Worm (Caenorhabditis elegans) whole organism, early embryonic: Measurements from ENCODE around the gene F57G12.2.

Source experiments
- ama-1 ChIP-seq: fragments of 150-350 bp; optimal IDR thresholded peaks from 2 replicates; lab custom pipeline; 2014
- ceh-13 ChIP-seq: fragments of 200-800 bp; sonication (Bioruptor generic); optimal IDR thresholded peaks from 2 replicates; lab custom pipeline; 2018; ENCODE audit warnings: mild to moderate bottlenecking, missing genetic modification characterization, missing compliant biosample characterization
- ceh-36 ChIP-seq: sonication (generic microtip); optimal IDR thresholded peaks from 2 replicates; lab custom pipeline; 2016; ENCODE audit warnings: missing genetic modification characterization, inconsistent platforms, missing compliant biosample characterization
- ets-7 ChIP-seq: sonication (generic microtip); optimal IDR thresholded peaks from 2 replicates; lab custom pipeline; 2016; ENCODE audit warnings: missing genotype, missing genetic modification characterization, missing compliant biosample characterization
- hmg-4 ChIP-seq: fragments of 200-800 bp; sonication (Bioruptor generic); optimal IDR thresholded peaks from 2 replicates; lab custom pipeline; 2018; ENCODE audit warnings: mild to moderate bottlenecking, missing genetic modification characterization, missing compliant biosample characterization
- sea-1 ChIP-seq: fragments of 200-800 bp; sonication (Bioruptor generic); conservative IDR thresholded peaks from 2 replicates; pipeline ENCODE4 v1.3.6; 2022; ENCODE audit warnings: missing genetic modification characterization, missing compliant biosample characterization
- tbx-37 ChIP-seq: fragments of 200-800 bp; sonication (Bioruptor generic); conservative IDR thresholded peaks from 2 replicates; pipeline ENCODE4 v1.3.6; 2022; ENCODE audit warnings: missing genetic modification reagents, missing genetic modification characterization, missing compliant biosample characterization
- tra-4 ChIP-seq: sonication (generic microtip); optimal IDR thresholded peaks from 2 replicates; lab custom pipeline; 2017; ENCODE audit warnings: missing genetic modification characterization, missing compliant biosample characterization

DNA sequence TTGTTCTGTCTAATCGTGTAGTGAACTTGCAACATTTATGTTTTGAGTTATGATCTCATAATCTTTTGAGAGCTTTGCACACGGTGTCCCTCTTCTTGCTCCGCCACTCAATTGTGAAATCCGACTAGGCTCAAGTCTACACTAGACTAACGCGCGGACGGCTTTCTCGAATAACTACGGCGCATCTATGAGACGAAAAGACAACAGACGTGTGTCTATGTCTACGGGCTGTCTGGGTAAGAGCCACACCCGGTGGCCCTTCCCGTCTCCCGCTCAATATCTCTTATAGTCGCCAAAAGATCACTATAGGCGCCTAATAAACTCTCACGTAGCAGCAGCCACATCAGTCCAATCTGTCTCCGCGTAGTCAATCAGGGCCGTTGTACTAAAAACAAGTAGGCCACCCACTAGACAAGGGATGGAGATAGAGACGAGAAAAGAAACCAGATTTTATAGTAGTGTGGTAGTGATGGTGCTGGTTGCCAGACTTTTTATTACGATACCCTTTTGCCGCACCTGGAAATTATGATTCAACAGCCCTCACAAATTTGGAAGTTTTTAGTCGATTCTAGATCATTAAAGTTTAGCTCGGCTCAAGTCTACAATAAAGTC lies 15.9 kb upstream of the F57G12.2 start:
- TF ChIP-seq ceh-36 (no peak), ceh-13 (GFP tag; lab: Kevin White, UChicago) (no peak), hmg-4 (GFP tag; lab: Kevin White, UChicago) (no peak), tra-4 (tag; lab: Kevin White, UChicago) (no peak), ama-1 (no peak), tbx-37 (GFP tag; lab: Robert Waterston, UW) (no peak), ets-7 (tag; lab: Kevin White, UChicago) (no peak), sea-1 (GFP tag; lab: Robert Waterston, UW) (no peak)
